Worm (Caenorhabditis elegans) whole organism, midembryonic: ENCODE measurements around the gene nos-3.

Source experiments
- T22C8.4 ChIP-seq: fragments of 200-800 bp; sonication (Bioruptor generic); IDR thresholded peaks from 2 replicates; pipeline ENCODE4 v1.3.6; 2022; ENCODE audit warnings: missing genetic modification characterization, missing compliant biosample characterization
- cog-1 ChIP-seq: sonication (generic microtip); optimal IDR thresholded peaks from 2 replicates; lab custom pipeline; 2016; ENCODE audit warnings: missing genetic modification characterization, missing compliant biosample characterization
- flt-1 ChIP-seq: fragments of 200-800 bp; sonication (Bioruptor generic); IDR thresholded peaks from 2 replicates; pipeline ENCODE4 v1.3.6; 2022; ENCODE audit warnings: missing genetic modification characterization, missing compliant biosample characterization
- klf-2 ChIP-seq: fragments of 200-800 bp; sonication (Bioruptor generic); conservative IDR thresholded peaks from 2 replicates; pipeline ENCODE4 v1.3.6; 2022; ENCODE audit warnings: missing genetic modification reagents, missing genetic modification characterization, missing compliant biosample characterization
- med-1 ChIP-seq: sonication (generic microtip); optimal IDR thresholded peaks from 2 replicates; lab custom pipeline; 2017; ENCODE audit warnings: missing genetic modification characterization, mild to moderate bottlenecking, missing compliant biosample characterization, antibody characterized with exemption, missing genetic modification reagents; ENCODE audit not compliant: insufficient read depth
- ref-1 ChIP-seq: fragments of 200-800 bp; sonication (Bioruptor generic); conservative IDR thresholded peaks from 2 replicates; pipeline ENCODE4 v1.3.6; 2022; ENCODE audit warnings: missing genetic modification reagents, missing genetic modification characterization, missing compliant biosample characterization
- tab-1 ChIP-seq: fragments of 200-800 bp; sonication (Bioruptor generic); IDR thresholded peaks from 2 replicates; pipeline ENCODE4 v1.3.6; 2022; ENCODE audit warnings: missing genetic modification characterization, missing compliant biosample characterization
- ztf-23 ChIP-seq: fragments of 200-800 bp; sonication (Bioruptor generic); IDR thresholded peaks from 2 replicates; pipeline ENCODE4 v1.3.6; 2022; ENCODE audit warnings: missing genetic modification reagents, missing genetic modification characterization, missing compliant biosample characterization
- ztf-29 ChIP-seq: fragments of 200-800 bp; sonication (Bioruptor generic); IDR thresholded peaks from 2 replicates; pipeline ENCODE4 v1.3.6; 2022; ENCODE audit warnings: missing genetic modification reagents, missing genetic modification characterization, missing compliant biosample characterization

The nos-3 gene

DNA sequence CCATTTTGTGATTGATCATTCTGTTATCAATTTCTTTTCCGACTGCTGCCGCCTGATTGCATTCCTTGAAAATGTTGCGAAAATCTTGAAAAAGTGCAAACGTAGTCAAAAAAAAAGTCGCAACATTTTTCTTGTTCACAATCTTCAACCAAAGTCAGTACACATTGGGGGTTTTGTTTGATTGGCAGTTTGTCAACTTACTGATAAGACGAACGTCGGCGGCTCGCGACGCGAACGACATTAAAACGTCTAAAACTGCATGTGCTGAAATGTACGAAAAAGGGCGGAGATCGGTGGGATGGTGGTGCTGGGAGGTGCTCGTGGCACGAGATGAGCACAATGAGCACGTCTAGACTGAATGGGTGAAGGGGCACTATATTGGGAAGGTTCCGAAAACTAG is 7.3 kb upstream of the nos-3 start:
- no peak for TF ChIP-seq ztf-23 (GFP tag; lab: Robert Waterston, UW)
- no peak for TF ChIP-seq med-1 (GFP tag; lab: Kevin White, UChicago)
- no peak for TF ChIP-seq cog-1 (tag; lab: Kevin White, UChicago)
- no peak for TF ChIP-seq tab-1 (GFP tag; lab: Robert Waterston, UW)
- TF ChIP-seq ref-1, result no peak
- TF ChIP-seq T22C8.4 (GFP tag; lab: Robert Waterston, UW), result no peak
- TF ChIP-seq klf-2 (GFP tag; lab: Robert Waterston, UW), result no peak
- no peak for TF ChIP-seq ztf-29 (GFP tag; lab: Robert Waterston, UW)
- no peak for TF ChIP-seq flt-1

DNA sequence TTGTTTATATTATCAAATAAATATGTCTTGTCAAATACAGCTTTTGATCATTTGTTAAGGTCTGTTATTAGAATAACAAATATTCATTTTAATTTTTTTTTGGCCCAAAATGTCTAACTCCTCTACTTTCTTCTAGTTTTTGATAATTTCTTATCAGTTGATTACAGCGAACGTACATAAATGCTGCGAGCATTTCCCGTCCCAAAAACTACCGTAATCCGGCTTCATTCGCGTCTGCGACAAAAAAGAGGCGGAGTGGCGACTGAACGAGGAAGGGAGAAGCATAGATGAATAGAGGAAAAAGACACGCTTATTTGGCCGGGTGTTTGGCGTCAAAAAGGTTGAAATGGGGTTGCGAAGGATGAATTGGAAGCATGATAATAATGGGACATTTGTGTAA is 5.6 kb upstream of the nos-3 start:
- TF ChIP-seq tab-1 (GFP tag; lab: Robert Waterston, UW) (no peak), flt-1 (no peak), med-1 (GFP tag; lab: Kevin White, UChicago) (no peak), ztf-29 (GFP tag; lab: Robert Waterston, UW) (no peak), T22C8.4 (GFP tag; lab: Robert Waterston, UW) (no peak), klf-2 (GFP tag; lab: Robert Waterston, UW) (no peak)

DNA sequence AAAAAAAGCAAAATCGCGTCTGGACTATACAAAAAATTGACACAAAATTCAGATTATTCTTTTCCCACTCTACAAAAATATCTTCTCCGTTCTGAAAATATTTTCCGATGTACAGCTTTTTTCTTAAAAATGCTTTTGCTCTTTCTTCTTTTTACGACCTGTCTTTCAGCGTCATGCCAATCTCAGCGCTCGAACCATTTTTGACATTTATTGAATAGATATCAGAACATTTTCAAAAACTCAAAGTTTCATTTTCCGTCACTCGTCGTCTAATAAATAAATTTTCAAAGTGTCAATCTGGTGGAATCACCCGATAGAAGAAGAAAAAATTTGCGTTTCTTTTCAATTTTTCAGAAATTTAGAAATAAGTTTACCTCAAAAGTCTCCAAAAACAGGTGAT is 4.7 kb upstream of the nos-3 start:
- no peak for TF ChIP-seq med-1 (GFP tag; lab: Kevin White, UChicago)

DNA sequence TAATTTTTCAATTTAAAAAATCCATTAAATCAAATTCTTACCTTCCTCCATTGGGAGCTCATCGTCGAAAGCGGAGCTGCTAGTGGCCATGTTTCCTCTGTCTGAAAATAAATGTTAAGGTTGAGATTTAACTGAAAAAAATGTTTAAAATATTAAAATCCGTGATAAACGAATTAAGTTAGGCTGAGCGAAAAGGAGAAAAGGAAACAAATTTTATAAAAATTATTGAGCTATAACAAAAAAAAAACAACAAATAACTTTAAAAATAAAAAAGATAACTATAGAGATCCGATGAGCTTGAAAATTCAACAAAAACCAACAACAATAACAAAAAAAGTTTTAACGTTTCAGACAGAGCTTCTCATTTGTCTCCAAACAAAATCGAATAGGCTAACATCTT is 3.3 kb upstream of the nos-3 start, which contains the start of gene pno-1:
pno-1 (minus strand) TSS at position 101 of the 400 bp plus-strand sequence.
- no peak for TF ChIP-seq klf-2 (GFP tag; lab: Robert Waterston, UW)
- no peak for TF ChIP-seq med-1 (GFP tag; lab: Kevin White, UChicago)
- TF ChIP-seq tab-1 (GFP tag; lab: Robert Waterston, UW), result no peak
- no peak for TF ChIP-seq cog-1 (tag; lab: Kevin White, UChicago)
- TF ChIP-seq ztf-29 (GFP tag; lab: Robert Waterston, UW), result no peak
- no peak for TF ChIP-seq ztf-23 (GFP tag; lab: Robert Waterston, UW)
- TF ChIP-seq flt-1, result no peak
- TF ChIP-seq ref-1, result no peak
- no peak for TF ChIP-seq T22C8.4 (GFP tag; lab: Robert Waterston, UW)

DNA sequence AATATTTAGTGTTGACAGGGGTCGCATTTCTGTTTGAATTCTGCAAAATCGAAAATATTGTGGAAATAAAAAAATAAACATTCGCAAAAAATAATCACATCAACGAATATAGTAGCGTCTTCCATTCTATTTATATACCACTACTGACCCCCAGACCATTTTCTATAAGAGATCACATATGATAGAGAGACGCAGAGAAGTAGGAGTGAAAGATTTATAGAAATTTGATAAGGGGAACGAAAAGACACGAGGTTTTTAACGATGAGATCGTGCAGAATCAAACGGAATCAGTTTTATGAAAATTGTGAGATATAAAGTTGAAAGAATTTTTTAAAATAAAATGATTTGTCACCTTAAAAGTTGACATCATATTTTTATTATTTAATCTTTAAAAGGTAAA is 6.2 kb downstream of the nos-3 start:
- TF ChIP-seq ref-1 (no peak), med-1 (GFP tag; lab: Kevin White, UChicago) (no peak), cog-1 (tag; lab: Kevin White, UChicago) (no peak), T22C8.4 (GFP tag; lab: Robert Waterston, UW) (no peak), flt-1 (no peak), ztf-29 (GFP tag; lab: Robert Waterston, UW) (no peak), ztf-23 (GFP tag; lab: Robert Waterston, UW) (no peak), tab-1 (GFP tag; lab: Robert Waterston, UW) (no peak)

DNA sequence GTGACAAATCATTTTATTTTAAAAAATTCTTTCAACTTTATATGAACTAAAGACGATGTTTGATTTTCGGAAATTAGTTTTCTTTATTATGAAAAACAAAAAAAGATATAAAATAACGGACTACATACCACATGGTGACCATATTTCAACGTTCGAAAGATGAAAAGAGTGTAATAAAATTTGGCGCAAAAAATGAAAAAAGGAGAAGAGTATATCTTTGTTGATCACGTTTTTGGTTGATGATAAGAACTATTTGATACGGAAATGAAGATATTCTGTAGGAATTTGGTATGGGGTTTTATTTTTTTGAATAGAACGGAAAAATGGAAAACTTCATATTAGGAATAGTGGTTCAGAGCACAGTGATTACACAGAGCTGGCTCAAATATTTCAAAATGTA is 6.9 kb downstream of the nos-3 start, which contains the start of gene Y53C12B.7:
Y53C12B.7 (minus strand) TSS at position 163 of the 400 bp plus-strand sequence.
- no peak for TF ChIP-seq klf-2 (GFP tag; lab: Robert Waterston, UW)
- no peak for TF ChIP-seq ztf-29 (GFP tag; lab: Robert Waterston, UW)
- TF ChIP-seq cog-1 (tag; lab: Kevin White, UChicago), result no peak
- no peak for TF ChIP-seq T22C8.4 (GFP tag; lab: Robert Waterston, UW)
- TF ChIP-seq ztf-23 (GFP tag; lab: Robert Waterston, UW), result no peak
- TF ChIP-seq flt-1, result no peak
- no peak for TF ChIP-seq med-1 (GFP tag; lab: Kevin White, UChicago)
- no peak for TF ChIP-seq tab-1 (GFP tag; lab: Robert Waterston, UW)
- no peak for TF ChIP-seq ref-1

DNA sequence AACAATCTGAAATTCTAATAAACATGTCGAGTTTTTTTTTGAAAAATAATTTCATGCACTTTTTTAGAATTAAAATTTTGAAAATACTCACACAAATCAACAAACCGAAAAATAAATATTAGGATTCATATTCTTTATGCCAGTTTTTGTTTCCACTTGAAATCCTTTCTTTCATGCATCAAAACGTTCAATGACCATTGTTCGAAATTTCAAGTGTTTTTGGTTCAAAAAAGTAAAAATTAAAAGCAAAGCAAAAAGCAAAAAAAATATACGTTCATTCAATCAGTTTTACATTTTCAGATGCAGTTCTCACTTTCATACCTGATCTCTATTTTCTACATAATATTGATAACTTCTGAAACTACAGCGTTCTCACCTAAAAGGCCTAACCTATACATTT is 7.6 kb downstream of the nos-3 start, which contains the start of gene ZK1321.1:
ZK1321.1 (plus strand) TSS at position 301 of the 400 bp plus-strand sequence.
- TF ChIP-seq ref-1 (no peak), ztf-23 (GFP tag; lab: Robert Waterston, UW) (no peak), ztf-29 (GFP tag; lab: Robert Waterston, UW) (no peak), flt-1 (no peak), cog-1 (tag; lab: Kevin White, UChicago) (no peak), T22C8.4 (GFP tag; lab: Robert Waterston, UW) (no peak), klf-2 (GFP tag; lab: Robert Waterston, UW) (no peak), tab-1 (GFP tag; lab: Robert Waterston, UW) (no peak), med-1 (GFP tag; lab: Kevin White, UChicago) (no peak)

DNA sequence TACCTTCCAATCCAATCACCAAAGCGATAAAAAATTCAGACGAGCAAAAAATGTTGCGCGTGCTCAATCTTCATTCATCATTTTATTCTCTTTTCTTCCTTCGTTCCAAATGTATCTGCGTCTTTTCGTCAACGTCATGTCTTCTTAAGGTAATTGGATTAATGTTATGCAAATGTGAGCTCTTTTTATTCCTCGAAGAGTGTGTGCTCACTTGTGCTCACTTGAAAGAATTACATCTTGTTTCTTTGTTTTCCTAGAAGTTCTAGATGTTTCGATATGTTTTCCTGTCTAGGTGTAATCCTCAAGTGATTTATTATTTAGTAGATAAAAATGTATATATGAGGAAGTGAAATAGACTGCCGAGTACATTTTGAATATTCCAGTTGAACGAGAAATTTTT is 9.3 kb downstream of the nos-3 start:
- TF ChIP-seq ztf-23 (GFP tag; lab: Robert Waterston, UW) (no peak), med-1 (GFP tag; lab: Kevin White, UChicago) (no peak), cog-1 (tag; lab: Kevin White, UChicago) (no peak), klf-2 (GFP tag; lab: Robert Waterston, UW) (no peak), tab-1 (GFP tag; lab: Robert Waterston, UW) (no peak), T22C8.4 (GFP tag; lab: Robert Waterston, UW) (no peak), ztf-29 (GFP tag; lab: Robert Waterston, UW) (no peak), flt-1 (no peak), ref-1 (no peak)

DNA sequence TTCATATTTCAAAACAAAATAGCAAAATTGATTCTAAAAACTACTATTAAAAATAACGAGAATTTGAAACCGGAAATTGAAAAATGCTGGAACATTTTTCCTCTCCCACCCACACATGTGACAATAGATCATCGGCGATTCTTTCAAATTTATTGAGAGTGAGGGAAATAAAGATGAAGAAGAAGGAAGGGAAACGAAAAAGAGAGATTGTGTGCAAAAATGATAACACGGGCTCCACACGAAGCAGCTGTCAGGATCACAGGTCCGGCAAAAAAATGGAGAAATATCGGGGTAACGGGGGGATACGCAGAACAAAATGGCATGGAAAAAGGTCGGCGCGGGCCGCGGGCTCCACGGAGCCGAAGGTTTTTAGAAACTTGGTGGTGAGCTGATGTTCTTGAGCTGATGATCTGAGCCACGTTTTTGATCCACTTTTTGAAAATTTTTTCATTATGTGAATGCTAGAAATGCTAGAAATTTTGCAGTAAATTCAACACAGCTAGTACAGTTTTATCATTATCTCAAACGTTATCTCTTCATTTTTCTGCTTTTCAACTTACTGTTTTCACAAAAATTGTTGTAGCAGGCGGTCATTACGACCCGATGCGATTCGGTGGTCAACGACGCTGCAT is 11.7 kb downstream of the nos-3 start, which contains the start of gene shk-1:
shk-1 (plus strand) TSS at position 582 of the 632 bp plus-strand sequence.
- no peak for TF ChIP-seq ref-1
- TF ChIP-seq ztf-23 (GFP tag; lab: Robert Waterston, UW), result no peak
- no peak for TF ChIP-seq ztf-29 (GFP tag; lab: Robert Waterston, UW)
- TF ChIP-seq tab-1 (GFP tag; lab: Robert Waterston, UW), result no peak
- no peak for TF ChIP-seq flt-1
- no peak for TF ChIP-seq klf-2 (GFP tag; lab: Robert Waterston, UW)
- no peak for TF ChIP-seq med-1 (GFP tag; lab: Kevin White, UChicago)
- no peak for TF ChIP-seq T22C8.4 (GFP tag; lab: Robert Waterston, UW)
- TF ChIP-seq cog-1 (tag; lab: Kevin White, UChicago), result no peak
